Worm (Caenorhabditis elegans) whole organism, L4 larva: Measurements from ENCODE around the gene nspc-18.

Experiments
- T20F7.1 ChIP-seq: fragments of 200-800 bp; sonication (Bioruptor generic); optimal IDR thresholded peaks from 2 replicates; lab custom pipeline; 2018; ENCODE audit warnings: mild to moderate bottlenecking, missing genetic modification characterization, missing compliant biosample characterization
- T26A8.4 ChIP-seq: fragments of 200-800 bp; sonication (Bioruptor generic); IDR thresholded peaks from 2 replicates; pipeline ENCODE4 v1.3.6; 2022; ENCODE audit warnings: missing genetic modification characterization, missing compliant biosample characterization
- Y105C5A.15 ChIP-seq: fragments of 200-800 bp; sonication (Bioruptor generic); IDR thresholded peaks from 2 replicates; pipeline ENCODE4 v1.3.6; 2022; ENCODE audit warnings: missing genetic modification characterization, missing compliant biosample characterization
- Y5F2A.4 ChIP-seq: fragments of 200-800 bp; sonication (Bioruptor generic); optimal IDR thresholded peaks from 2 replicates; lab custom pipeline; 2018; ENCODE audit warnings: mild to moderate bottlenecking, missing genetic modification characterization, missing compliant biosample characterization
- ZK337.2 ChIP-seq: fragments of 200-800 bp; sonication (Bioruptor generic); IDR thresholded peaks from 2 replicates; pipeline ENCODE4 v1.3.6; 2022; ENCODE audit warnings: missing genetic modification reagents, missing genetic modification characterization, missing compliant biosample characterization
- ZK546.5 ChIP-seq, 2 experiments: sonication (generic microtip); optimal IDR thresholded peaks; 2 replicates each; lab custom pipeline; 2017; ENCODE audit warnings: missing biosample characterization in 2 of 2, missing genetic modification characterization in 2 of 2
- aha-1 ChIP-seq: fragments of 150-350 bp; peaks from one replicate; lab custom pipeline; 2014; ENCODE audit warnings: missing biosample characterization, missing genetic modification characterization
- aly-2 ChIP-seq: sonication (generic microtip); optimal IDR thresholded peaks from 2 replicates; lab custom pipeline; 2018; ENCODE audit warnings: missing biosample characterization, missing genetic modification characterization
- ceh-20 ChIP-seq: fragments of 200-800 bp; sonication (Bioruptor generic); IDR thresholded peaks from 2 replicates; pipeline ENCODE4 v1.3.6; 2022; ENCODE audit warnings: missing genetic modification reagents, missing genetic modification characterization, missing compliant biosample characterization
- ceh-28 ChIP-seq: fragments of 150-350 bp; optimal IDR thresholded peaks from 2 replicates; lab custom pipeline; 2014; ENCODE audit warnings: missing biosample characterization, missing genetic modification reagents, missing genetic modification characterization
- cey-2 ChIP-seq: sonication (generic microtip); optimal IDR thresholded peaks from 3 replicates; lab custom pipeline; 2017; ENCODE audit warnings: missing genetic modification characterization, mild to moderate bottlenecking, missing compliant biosample characterization, antibody characterized with exemption, borderline replicate concordance; ENCODE audit not compliant: insufficient read depth
- daf-12 ChIP-seq: fragments of 150-350 bp; optimal IDR thresholded peaks from 2 replicates; lab custom pipeline; 2014; ENCODE audit warnings: missing biosample characterization, missing genetic modification reagents, missing genetic modification characterization
- daf-19 ChIP-seq: fragments of 200-800 bp; sonication (Bioruptor generic); conservative IDR thresholded peaks from 2 replicates; pipeline ENCODE4 v1.3.6; 2022; ENCODE audit warnings: missing genetic modification characterization, missing compliant biosample characterization
- daf-8 ChIP-seq: fragments of 200-800 bp; sonication (Bioruptor generic); IDR thresholded peaks from 2 replicates; pipeline ENCODE4 v1.3.6; 2022; ENCODE audit warnings: missing genetic modification characterization, missing compliant biosample characterization
- dmd-6 ChIP-seq: fragments of 200-800 bp; sonication (Bioruptor generic); IDR thresholded peaks from 2 replicates; pipeline ENCODE4 v1.3.6; 2022; ENCODE audit warnings: missing genetic modification reagents, missing genetic modification characterization, missing compliant biosample characterization
- egl-27 ChIP-seq: sonication (generic microtip); optimal IDR thresholded peaks from 3 replicates; lab custom pipeline; 2017; ENCODE audit warnings: missing biosample characterization, missing genetic modification reagents, missing genetic modification characterization
- gei-8 ChIP-seq: fragments of 200-800 bp; sonication (Bioruptor generic); optimal IDR thresholded peaks from 2 replicates; lab custom pipeline; 2018; ENCODE audit warnings: mild to moderate bottlenecking, missing genetic modification characterization, missing compliant biosample characterization
- hif-1 ChIP-seq, 2 experiments: sonication (generic microtip); optimal IDR thresholded peaks; 2 replicates each; lab custom pipeline; 2016 to 2017; ENCODE audit warnings: missing compliant biosample characterization in 2 of 2, missing genetic modification characterization in 2 of 2, missing genetic modification reagents in 2 of 2, missing genotype in 2 of 2, mild to moderate bottlenecking in 1 of 2
- hlh-11 ChIP-seq: fragments of 200-800 bp; sonication (Bioruptor generic); optimal IDR thresholded peaks from 2 replicates; lab custom pipeline; 2018; ENCODE audit warnings: mild to moderate bottlenecking, missing genetic modification characterization, missing compliant biosample characterization
- hmg-1.1 ChIP-seq: fragments of 200-800 bp; sonication (Bioruptor generic); IDR thresholded peaks from 2 replicates; pipeline ENCODE4 v1.3.6; 2022; ENCODE audit warnings: missing genetic modification reagents, missing genetic modification characterization, missing compliant biosample characterization
- jun-1 ChIP-seq: fragments of 150-350 bp; optimal IDR thresholded peaks from 2 replicates; lab custom pipeline; 2014; ENCODE audit warnings: missing biosample characterization, missing genetic modification reagents, missing genetic modification characterization
- lin-13 ChIP-seq: fragments of 150-350 bp; optimal IDR thresholded peaks from 2 replicates; lab custom pipeline; 2014; ENCODE audit warnings: missing biosample characterization, missing genetic modification reagents, missing genetic modification characterization
- lin-15B ChIP-seq: fragments of 150-350 bp; sonication (generic microtip); optimal IDR thresholded peaks from 3 replicates; lab custom pipeline; 2014; ENCODE audit warnings: missing biosample characterization, missing genetic modification characterization
- lin-29 ChIP-seq: fragments of 200-800 bp; sonication (Bioruptor generic); IDR thresholded peaks from 2 replicates; pipeline ENCODE4 v1.3.6; 2022; ENCODE audit warnings: missing genetic modification reagents, missing genetic modification characterization, missing compliant biosample characterization
- lin-39 ChIP-seq: fragments of 150-350 bp; optimal IDR thresholded peaks from 2 replicates; lab custom pipeline; 2014; ENCODE audit warnings: missing biosample characterization, missing genetic modification reagents, missing genetic modification characterization
- lsy-2 ChIP-seq, 2 experiments: fragments of 150-350 bp in 1 of 2; sonication (generic microtip) in 1 of 2; optimal IDR thresholded peaks; 2 replicates each; lab custom pipeline; 2014 to 2017; ENCODE audit warnings: missing biosample characterization in 2 of 2, missing genetic modification characterization in 2 of 2
- madf-5 ChIP-seq, 2 experiments: fragments of 200-800 bp; sonication (Bioruptor generic); IDR thresholded peaks; 2 replicates each; pipeline ENCODE4 v1.3.6; 2022; ENCODE audit warnings: missing compliant biosample characterization in 2 of 2, missing genetic modification characterization in 2 of 2
- mdl-1 ChIP-seq, 2 experiments: fragments of 150-350 bp in 1 of 2; sonication (generic microtip) in 1 of 2; optimal IDR thresholded peaks; 2 replicates each; lab custom pipeline; 2014 to 2017; ENCODE audit warnings: missing biosample characterization in 2 of 2, missing genetic modification characterization in 2 of 2
- mdt-29 ChIP-seq: fragments of 200-800 bp; sonication (Bioruptor generic); IDR thresholded peaks from 2 replicates; pipeline ENCODE4 v1.3.6; 2022; ENCODE audit warnings: missing genetic modification reagents, missing genetic modification characterization, missing compliant biosample characterization
- mxl-2 ChIP-seq: fragments of 200-800 bp; sonication (Bioruptor generic); conservative IDR thresholded peaks from 2 replicates; pipeline ENCODE4 v1.3.6; 2022; ENCODE audit warnings: missing genetic modification reagents, missing genetic modification characterization, missing compliant biosample characterization
- nhr-11 ChIP-seq: fragments of 150-350 bp; optimal IDR thresholded peaks from 2 replicates; lab custom pipeline; 2014; ENCODE audit warnings: missing biosample characterization, missing genetic modification characterization
- nhr-111 ChIP-seq: fragments of 200-800 bp; sonication (Bioruptor generic); optimal IDR thresholded peaks from 2 replicates; lab custom pipeline; 2018; ENCODE audit warnings: mild to moderate bottlenecking, missing genetic modification characterization, missing compliant biosample characterization
- nhr-25 ChIP-seq: sonication (generic microtip); optimal IDR thresholded peaks from 2 replicates; lab custom pipeline; 2017; ENCODE audit warnings: missing genetic modification characterization, mild to moderate bottlenecking, missing compliant biosample characterization, antibody characterized with exemption, moderate library complexity, borderline replicate concordance; ENCODE audit not compliant: insufficient read depth
- nhr-28 ChIP-seq: fragments of 150-350 bp; optimal IDR thresholded peaks from 2 replicates; lab custom pipeline; 2014; ENCODE audit warnings: missing biosample characterization, missing genetic modification characterization
- nhr-41 ChIP-seq: fragments of 200-800 bp; sonication (Bioruptor generic); IDR thresholded peaks from 2 replicates; pipeline ENCODE4 v1.3.6; 2022; ENCODE audit warnings: missing genetic modification reagents, missing genetic modification characterization, missing compliant biosample characterization
- nhr-76 ChIP-seq: fragments of 150-350 bp; optimal IDR thresholded peaks from 2 replicates; lab custom pipeline; 2014; ENCODE audit warnings: missing biosample characterization, missing genetic modification characterization
- nhr-77 ChIP-seq: fragments of 150-350 bp; optimal IDR thresholded peaks from 2 replicates; lab custom pipeline; 2014; ENCODE audit warnings: missing biosample characterization, missing genetic modification characterization
- php-3 ChIP-seq: fragments of 200-800 bp; sonication (Bioruptor generic); IDR thresholded peaks from 2 replicates; pipeline ENCODE4 v1.3.6; 2022; ENCODE audit warnings: missing genetic modification reagents, missing genetic modification characterization, missing compliant biosample characterization
- saeg-2 ChIP-seq: fragments of 200-800 bp; sonication (Bioruptor generic); IDR thresholded peaks from 2 replicates; pipeline ENCODE4 v1.3.6; 2022; ENCODE audit warnings: missing genetic modification reagents, missing genetic modification characterization, missing compliant biosample characterization
- set-16 ChIP-seq: fragments of 200-800 bp; sonication (Bioruptor generic); IDR thresholded peaks from 2 replicates; pipeline ENCODE4 v1.3.6; 2022; ENCODE audit warnings: missing genetic modification reagents, missing genetic modification characterization, missing compliant biosample characterization
- skn-1 ChIP-seq: fragments of 150-350 bp; optimal IDR thresholded peaks from 2 replicates; lab custom pipeline; 2014; ENCODE audit warnings: missing biosample characterization, missing genetic modification characterization
- spr-1 ChIP-seq: sonication (generic microtip); optimal IDR thresholded peaks from 2 replicates; lab custom pipeline; 2016; ENCODE audit warnings: mild to moderate bottlenecking, missing genetic modification characterization, missing compliant biosample characterization
- tra-1 ChIP-seq: fragments of 200-800 bp; sonication (Bioruptor generic); IDR thresholded peaks from 2 replicates; pipeline ENCODE4 v1.3.6; 2022; ENCODE audit warnings: missing genetic modification reagents, missing genetic modification characterization, missing compliant biosample characterization
- unc-130 ChIP-seq: sonication (generic microtip); optimal IDR thresholded peaks from 2 replicates; lab custom pipeline; 2016; ENCODE audit warnings: missing genetic modification reagents, missing genetic modification characterization, missing compliant biosample characterization
- unc-62 ChIP-seq, 3 experiments: fragments of 150-350 bp in 1 of 3; sonication (generic microtip); optimal IDR thresholded peaks in 2 of 3; peaks in 1 of 3; 1 replicate in 1 of 3; 2 replicates in 2 of 3; lab custom pipeline; 2014 to 2017; ENCODE audit warnings: missing biosample characterization in 3 of 3, missing genetic modification characterization in 3 of 3, missing genetic modification reagents in 3 of 3, missing genotype in 1 of 3
- zag-1 ChIP-seq: fragments of 150-350 bp; optimal IDR thresholded peaks from 2 replicates; lab custom pipeline; 2014; ENCODE audit warnings: missing biosample characterization, missing genetic modification characterization
- zfp-2 ChIP-seq: sonication (generic microtip); optimal IDR thresholded peaks from 2 replicates; lab custom pipeline; 2016; ENCODE audit warnings: mild to moderate bottlenecking, missing genetic modification characterization, missing compliant biosample characterization
- zfp-3 ChIP-seq: fragments of 200-800 bp; sonication (Bioruptor generic); conservative IDR thresholded peaks from 2 replicates; pipeline ENCODE4 v1.3.6; 2022; ENCODE audit warnings: missing genetic modification reagents, missing genetic modification characterization, missing compliant biosample characterization

The nspc-18 gene

DNA sequence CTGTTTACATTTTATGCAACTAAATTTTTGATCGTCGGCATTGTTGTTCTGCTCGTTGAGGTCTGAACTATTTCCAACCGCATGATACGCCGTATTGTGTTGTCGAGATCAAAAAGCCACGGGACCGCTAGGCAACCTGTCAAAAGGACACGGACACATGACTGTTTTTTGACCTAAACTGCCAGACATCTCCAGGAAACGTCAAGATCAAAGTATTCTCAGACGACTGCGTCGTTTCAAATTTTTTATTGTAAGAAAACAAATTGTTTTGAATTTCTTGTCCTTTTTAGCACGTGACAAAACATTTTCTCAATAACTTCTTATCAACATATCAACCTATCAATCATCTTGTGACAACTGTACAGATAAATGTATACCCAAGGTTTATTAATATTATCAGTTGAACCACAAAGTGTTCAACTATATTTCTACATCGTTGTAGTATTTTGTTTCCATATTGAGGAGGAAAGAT, 25.3 kb downstream of the nspc-18 start (continued):
- TF ChIP-seq zfp-2 (tag; lab: Kevin White, UChicago) (no peak), spr-1 (peak; percentile 19)

DNA sequence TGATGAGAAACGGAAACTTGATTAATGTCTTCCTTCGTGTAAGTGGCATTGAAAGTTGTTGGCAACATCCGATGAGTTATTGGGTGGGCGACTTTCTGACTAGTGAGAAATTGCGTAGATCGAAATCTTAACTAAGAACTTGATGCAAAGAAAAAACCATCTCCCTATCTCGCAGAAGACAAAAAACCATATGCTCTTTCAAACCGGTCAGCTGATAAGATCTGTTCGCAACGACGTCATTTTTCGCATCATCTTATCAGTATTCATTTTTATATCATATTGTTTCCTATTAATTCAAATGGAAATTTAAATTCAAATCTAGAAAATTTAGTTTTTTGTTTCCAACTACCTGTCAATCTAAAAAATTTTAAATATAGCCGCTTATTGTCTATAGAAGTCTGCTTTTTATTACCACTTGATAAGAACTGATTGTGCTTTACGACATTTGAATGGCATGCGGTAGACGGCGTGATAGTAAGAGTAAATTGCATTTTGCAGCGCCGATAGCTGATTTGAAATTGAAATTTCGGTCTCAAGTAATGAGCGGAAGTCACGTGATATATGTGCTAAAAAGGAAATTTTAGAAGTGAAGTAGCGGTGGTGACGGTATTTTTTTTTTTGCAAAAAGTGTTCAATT, 26.9 kb downstream of the nspc-18 start:
- peak; percentile 88 for TF ChIP-seq saeg-2 (GFP tag; lab: Robert Waterston, UW)
- no peak for TF ChIP-seq nhr-76 (tag; lab: Kevin White, UChicago)
- TF ChIP-seq gei-8 (GFP tag; lab: Kevin White, UChicago): peak; percentile 94
- no peak for TF ChIP-seq lin-15B (tag; lab: Kevin White, UChicago)
- no peak for TF ChIP-seq zag-1 (tag; lab: Kevin White, UChicago)
- TF ChIP-seq mdt-29: no peak
- TF ChIP-seq hif-1 (tag; optimal IDR thresholded peaks at IDR 0.05; lab: Kevin White, UChicago): peak in 1 of 2 experiments; percentile 24
- TF ChIP-seq nhr-11: no peak
- no peak for TF ChIP-seq Y105C5A.15 (GFP tag; lab: Robert Waterston, UW)
- TF ChIP-seq nhr-28 (tag; lab: Kevin White, UChicago): peak; percentile 65
- no peak for TF ChIP-seq unc-130 (GFP tag; lab: Kevin White, UChicago)
- TF ChIP-seq aly-2 (tag; lab: Kevin White, UChicago): no peak
- TF ChIP-seq daf-8: no peak
- TF ChIP-seq nhr-111 (GFP tag; lab: Kevin White, UChicago): no peak
- no peak for TF ChIP-seq ceh-28 (tag; lab: Kevin White, UChicago)
- TF ChIP-seq hlh-11 (tag; lab: Kevin White, UChicago): peak; percentile 94
- TF ChIP-seq tra-1 (GFP tag; lab: Robert Waterston, UW): peak; percentile 99
- TF ChIP-seq mxl-2: no peak
- no peak for TF ChIP-seq madf-5 (GFP tag; IDR thresholded peaks at IDR 0.05; lab: Robert Waterston, UW)
- no peak for TF ChIP-seq skn-1 (tag; lab: Kevin White, UChicago)
- TF ChIP-seq lsy-2 (tag; optimal IDR thresholded peaks at IDR 0.05; lab: Kevin White, UChicago): peak in 1 of 2 experiments; percentile 5
- TF ChIP-seq ceh-20 (GFP tag; lab: Robert Waterston, UW): 0 out of 2 replicates have a peak, but pooled peaks have one; percentile 9
- no peak for TF ChIP-seq lin-29
- TF ChIP-seq spr-1: no peak
- TF ChIP-seq nhr-25 (tag; lab: Kevin White, UChicago): no peak
- peak; percentile 54 for TF ChIP-seq T20F7.1 (GFP tag; lab: Kevin White, UChicago)
- no peak for TF ChIP-seq lin-39
- TF ChIP-seq Y5F2A.4: no peak
- TF ChIP-seq unc-62 (GFP tag; optimal IDR thresholded peaks at IDR 0.05 in 1 of 2; lab: Kevin White, UChicago): peak; percentile 38 to 47
- no peak for TF ChIP-seq unc-62 (tag; optimal IDR thresholded peaks at IDR 0.05; lab: Kevin White, UChicago)
- TF ChIP-seq set-16 (GFP tag; lab: Robert Waterston, UW): no peak
- no peak for TF ChIP-seq ZK337.2
- TF ChIP-seq hmg-1.1 (GFP tag; lab: Robert Waterston, UW): no peak
- TF ChIP-seq ZK546.5 (tag; optimal IDR thresholded peaks at IDR 0.05; lab: Kevin White, UChicago): no peak
- no peak for TF ChIP-seq zfp-3 (GFP tag; lab: Robert Waterston, UW)
- no peak for TF ChIP-seq cey-2 (tag; lab: Kevin White, UChicago)
- peak; percentile 99 for TF ChIP-seq dmd-6 (GFP tag; lab: Robert Waterston, UW)
- no peak for TF ChIP-seq egl-27 (tag; lab: Kevin White, UChicago)
- TF ChIP-seq nhr-41 (GFP tag; lab: Robert Waterston, UW): no peak
- TF ChIP-seq daf-19 (GFP tag; lab: Robert Waterston, UW): no peak
- peak; percentile 99 for TF ChIP-seq php-3 (GFP tag; lab: Robert Waterston, UW)
- TF ChIP-seq lin-13 (GFP tag; lab: Kevin White, UChicago): no peak
- peak; percentile 79 for TF ChIP-seq nhr-77
- TF ChIP-seq T26A8.4 (GFP tag; lab: Robert Waterston, UW): no peak
- peak; percentile 78 for TF ChIP-seq aha-1
- TF ChIP-seq mdl-1 (tag; optimal IDR thresholded peaks at IDR 0.05; lab: Kevin White, UChicago): peak in 1 of 2 experiments; percentile 62
- TF ChIP-seq jun-1: no peak
- TF ChIP-seq daf-12: no peak
